Worm (Caenorhabditis elegans) whole organism, mixed stage, embryonic: ENCODE measurements around the gene wdr-5.2.

ENCODE experiments used
- M03D4.4 ChIP-seq: sonication (generic microtip); optimal IDR thresholded peaks from 2 replicates; lab custom pipeline; 2017; ENCODE audit warnings: mild to moderate bottlenecking, missing genetic modification characterization, missing compliant biosample characterization
- bed-3 ChIP-seq: fragments of 200-800 bp; sonication (Bioruptor generic); optimal IDR thresholded peaks from 3 replicates; lab custom pipeline; 2018; ENCODE audit warnings: mild to moderate bottlenecking, missing genetic modification characterization, moderate library complexity, missing compliant biosample characterization
- blmp-1 ChIP-seq: fragments of 150-350 bp; optimal IDR thresholded peaks from 2 replicates; lab custom pipeline; 2014; ENCODE audit warnings: missing biosample characterization, missing genetic modification characterization
- ces-1 ChIP-seq: fragments of 150-350 bp; optimal IDR thresholded peaks from 2 replicates; lab custom pipeline; 2014; ENCODE audit warnings: missing biosample characterization, missing genetic modification reagents, missing genetic modification characterization
- lin-13 ChIP-seq: fragments of 150-350 bp; optimal IDR thresholded peaks from 2 replicates; lab custom pipeline; 2014; ENCODE audit warnings: missing biosample characterization, missing genetic modification characterization
- lsy-2 ChIP-seq: fragments of 150-350 bp; optimal IDR thresholded peaks from 2 replicates; lab custom pipeline; 2014; ENCODE audit warnings: missing biosample characterization, missing genetic modification characterization
- mab-5 ChIP-seq: fragments of 150-350 bp; optimal IDR thresholded peaks from 2 replicates; lab custom pipeline; 2014; ENCODE audit warnings: missing biosample characterization, missing genetic modification characterization
- mep-1 ChIP-seq: fragments of 150-350 bp; optimal IDR thresholded peaks from 2 replicates; lab custom pipeline; 2017; ENCODE audit warnings: missing biosample characterization, missing genetic modification reagents, missing genetic modification characterization, inconsistent platforms
- nhr-12 ChIP-seq: fragments of 150-350 bp; optimal IDR thresholded peaks from 2 replicates; lab custom pipeline; 2014; ENCODE audit warnings: missing biosample characterization, missing genetic modification characterization
- pha-4 ChIP-seq: fragments of 150-350 bp; optimal IDR thresholded peaks from 2 replicates; lab custom pipeline; 2018; ENCODE audit warnings: missing biosample characterization, missing genetic modification reagents, missing genetic modification characterization
- unc-39 ChIP-seq: fragments of 150-350 bp; optimal IDR thresholded peaks from 2 replicates; lab custom pipeline; 2014; ENCODE audit warnings: missing biosample characterization, missing genetic modification characterization
- unc-62 ChIP-seq: fragments of 150-350 bp; optimal IDR thresholded peaks from 2 replicates; lab custom pipeline; 2014; ENCODE audit warnings: missing biosample characterization, missing genetic modification reagents, missing genetic modification characterization
- ztf-11 ChIP-seq: fragments of 150-350 bp; optimal IDR thresholded peaks from 2 replicates; lab custom pipeline; 2014; ENCODE audit warnings: missing biosample characterization, missing genetic modification characterization

DNA sequence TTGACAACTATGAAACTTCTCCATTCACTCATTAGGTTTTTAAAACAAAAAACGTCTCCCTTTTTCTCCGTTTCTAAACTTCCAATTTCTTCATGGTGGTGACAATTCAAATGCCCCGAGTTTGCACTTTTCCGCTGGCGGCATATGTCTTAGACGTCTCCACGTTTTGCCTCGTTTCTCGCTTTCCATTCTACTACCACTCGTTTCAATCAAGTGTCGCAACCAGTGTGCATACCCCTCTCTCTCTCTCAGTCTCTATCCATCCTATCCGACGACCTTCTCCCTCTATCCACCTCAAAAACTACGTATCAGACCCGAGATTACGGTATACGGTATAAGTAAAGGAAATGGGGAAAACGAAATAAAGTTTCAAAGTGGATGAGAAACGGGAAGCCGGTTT is 15.8 kb upstream of the wdr-5.2 start:
- no peak for TF ChIP-seq lin-13 (tag; lab: Kevin White, UChicago)
- TF ChIP-seq unc-39: no peak
- TF ChIP-seq mep-1 (tag; lab: Kevin White, UChicago): no peak
- no peak for TF ChIP-seq pha-4 (tag; lab: Kevin White, UChicago)
- TF ChIP-seq unc-62 (GFP tag; lab: Kevin White, UChicago): no peak
- TF ChIP-seq M03D4.4 (tag; lab: Kevin White, UChicago): no peak
- TF ChIP-seq nhr-12: no peak
- TF ChIP-seq ces-1: no peak
- TF ChIP-seq mab-5 (tag; lab: Kevin White, UChicago): no peak
- TF ChIP-seq ztf-11 (tag; lab: Kevin White, UChicago): no peak
- no peak for TF ChIP-seq lsy-2 (tag; lab: Kevin White, UChicago)
- no peak for TF ChIP-seq blmp-1 (tag; lab: Kevin White, UChicago)
- TF ChIP-seq bed-3 (GFP tag; lab: Kevin White, UChicago): no peak
